Worm (Caenorhabditis elegans): ENCODE measurements around the gene C28H8.2.

ce11 chrIII:5882823-5883222, 37.3 kb upstream of the C28H8.2 start, which contains the start of gene F01F1.14:
- no peak for TF ChIP-seq blmp-1 (tag; optimal IDR thresholded peaks at IDR 0.05)
- no peak for TF ChIP-seq ama-1 (optimal IDR thresholded peaks at IDR 0.05)
- no peak for TF ChIP-seq nhr-77 (tag; optimal IDR thresholded peaks at IDR 0.05)
- TF ChIP-seq C04F5.9 (tag; optimal IDR thresholded peaks at IDR 0.05), result no peak
- no peak for TF ChIP-seq fkh-10 (GFP tag; optimal IDR thresholded peaks at IDR 0.05)
- no peak for TF ChIP-seq ceh-8 (GFP tag; optimal IDR thresholded peaks at IDR 0.05)
- TF ChIP-seq pag-3 (tag; optimal IDR thresholded peaks at IDR 0.05; ENCODE audit: borderline replicate concordance, insufficient read depth), result no peak
- TF ChIP-seq nhr-12 (tag; optimal IDR thresholded peaks at IDR 0.05), result no peak
